Fruit fly (Drosophila melanogaster): ENCODE measurements around the gene Hmx.

dm6 chr3R:17564837-17565236 lies 6.1 kb downstream of the Hmx start:
- TF ChIP-seq psq (GFP tag; optimal IDR thresholded peaks at IDR 0.05): no peak
- no peak for TF ChIP-seq Hr78 (GFP tag; optimal IDR thresholded peaks at IDR 0.05)
- TF ChIP-seq usp (GFP tag; optimal IDR thresholded peaks at IDR 0.05): no peak
- TF ChIP-seq CG9705 (GFP tag; optimal IDR thresholded peaks at IDR 0.05): no peak
- no peak for TF ChIP-seq Hnf4 (GFP tag; optimal IDR thresholded peaks at IDR 0.05)
- TF ChIP-seq br (GFP tag; optimal IDR thresholded peaks at IDR 0.05): no peak
- no peak for TF ChIP-seq h (GFP tag; optimal IDR thresholded peaks at IDR 0.05)
- TF ChIP-seq Mio (GFP tag; optimal IDR thresholded peaks at IDR 0.05): no peak
- no peak for TF ChIP-seq Dif (GFP tag; optimal IDR thresholded peaks at IDR 0.05; ENCODE audit: partially characterized antibody)
- TF ChIP-seq jim (GFP tag; optimal IDR thresholded peaks at IDR 0.05): no peak
- no peak for TF ChIP-seq rgr (GFP tag; optimal IDR thresholded peaks at IDR 0.05)
- TF ChIP-seq dmrt93B (GFP tag; optimal IDR thresholded peaks at IDR 0.05): no peak
- TF ChIP-seq HLH106 (tag; optimal IDR thresholded peaks at IDR 0.05): no peak
- no peak for TF ChIP-seq lola (GFP tag; optimal IDR thresholded peaks at IDR 0.05)
